Fruit fly (Drosophila melanogaster) whole organism, prepupa: ENCODE measurements around the gene Eig71Eh.

Experiments
- Hr38 ChIP-seq: sonication (Bioruptor generic); optimal IDR thresholded peaks from 2 replicates; lab custom pipeline; 2016; ENCODE audit warnings: missing biosample characterization, missing genetic modification characterization
- Hr39 ChIP-seq: fragments of 200-800 bp; sonication (Bioruptor generic); optimal IDR thresholded peaks from 2 replicates; lab custom pipeline; 2016; ENCODE audit warnings: missing biosample characterization, missing genetic modification characterization
- ss ChIP-seq, 2 experiments: fragments of 200-800 bp; sonication (Bioruptor generic); optimal IDR thresholded peaks; 2 replicates in 1 of 2; 3 replicates in 1 of 2; lab custom pipeline; 2017 to 2018; ENCODE audit warnings: mild to moderate bottlenecking in 2 of 2, missing biosample characterization in 2 of 2, missing genetic modification characterization in 2 of 2, moderate library complexity in 1 of 2

- TF ChIP-seq Hr38 (GFP tag; lab: Kevin White, UChicago) = no peak
- TF ChIP-seq ss (GFP tag; optimal IDR thresholded peaks at IDR 0.05; lab: Kevin White, UChicago) = no peak
- no peak for TF ChIP-seq Hr39 (GFP tag; lab: Kevin White, UChicago)
Measured at dm6 chr3L:15662510-15662909, 3.3 kb upstream of the Eig71Eh start.
